Worm (Caenorhabditis elegans) whole organism, L1 larva: ENCODE results near the gene che-7.

ENCODE experiments used
- C16A3.4 ChIP-seq: fragments of 150-350 bp; optimal IDR thresholded peaks from 2 replicates; lab custom pipeline; 2014; ENCODE audit warnings: missing biosample characterization, missing genetic modification characterization
- F16B12.6 ChIP-seq: fragments of 150-350 bp; optimal IDR thresholded peaks from 2 replicates; lab custom pipeline; 2014; ENCODE audit warnings: missing biosample characterization, missing genetic modification characterization
- Y116A8C.19 ChIP-seq: sonication (generic microtip); optimal IDR thresholded peaks from 2 replicates; lab custom pipeline; 2016; ENCODE audit warnings: missing compliant biosample characterization, missing genetic modification characterization, borderline replicate concordance
- aha-1 ChIP-seq: fragments of 150-350 bp; optimal IDR thresholded peaks from 2 replicates; lab custom pipeline; 2014; ENCODE audit warnings: missing biosample characterization, missing genetic modification characterization
- aly-2 ChIP-seq: fragments of 150-350 bp; optimal IDR thresholded peaks from 2 replicates; lab custom pipeline; 2014; ENCODE audit warnings: missing biosample characterization, missing genetic modification characterization
- ama-1 ChIP-seq: fragments of 150-350 bp; optimal IDR thresholded peaks from 2 replicates; lab custom pipeline; 2014
- blmp-1 ChIP-seq: fragments of 150-350 bp; optimal IDR thresholded peaks from 2 replicates; lab custom pipeline; 2014; ENCODE audit warnings: missing biosample characterization, missing genetic modification characterization
- ceh-63 ChIP-seq: fragments of 200-800 bp; sonication (Bioruptor generic); optimal IDR thresholded peaks from 2 replicates; lab custom pipeline; 2018; ENCODE audit warnings: mild to moderate bottlenecking, missing genetic modification characterization, missing compliant biosample characterization
- ceh-82 ChIP-seq, 3 experiments: fragments of 150-350 bp in 1 of 3; sonication (generic microtip) in 2 of 3; optimal IDR thresholded peaks; 2 replicates each; lab custom pipeline; 2014 to 2017; ENCODE audit warnings: missing biosample characterization in 3 of 3, missing genetic modification characterization in 3 of 3
- ceh-88 ChIP-seq: fragments of 200-800 bp; sonication (Bioruptor generic); IDR thresholded peaks from 2 replicates; pipeline ENCODE4 v1.3.6; 2022; ENCODE audit warnings: missing genetic modification characterization, missing compliant biosample characterization
- ceh-90 ChIP-seq: sonication (generic microtip); optimal IDR thresholded peaks from 2 replicates; lab custom pipeline; 2016; ENCODE audit warnings: missing genetic modification characterization, missing compliant biosample characterization
- dpl-1 ChIP-seq, 3 experiments: fragments of 150-350 bp in 2 of 3; sonication (generic microtip) in 1 of 3; optimal IDR thresholded peaks; 2 replicates each; lab custom pipeline; 2014 to 2017; ENCODE audit warnings: missing biosample characterization in 3 of 3, missing genetic modification characterization in 3 of 3, missing genetic modification reagents in 3 of 3
- dsc-1 ChIP-seq: sonication (generic microtip); optimal IDR thresholded peaks from 2 replicates; lab custom pipeline; 2016; ENCODE audit warnings: mild to moderate bottlenecking, missing genetic modification characterization, missing compliant biosample characterization
- efl-3 ChIP-seq: fragments of 200-800 bp; sonication (Bioruptor generic); optimal IDR thresholded peaks from 2 replicates; lab custom pipeline; 2018; ENCODE audit warnings: mild to moderate bottlenecking, missing genetic modification characterization, missing compliant biosample characterization
- egl-27 ChIP-seq, 2 experiments: fragments of 150-350 bp in 1 of 2; sonication (generic microtip); optimal IDR thresholded peaks; 3 replicates each; lab custom pipeline; 2017 to 2018; ENCODE audit warnings: missing biosample characterization in 2 of 2, missing genetic modification characterization in 2 of 2, missing genetic modification reagents in 2 of 2
- elt-2 ChIP-seq: sonication (generic microtip); optimal IDR thresholded peaks from 2 replicates; lab custom pipeline; 2016; ENCODE audit warnings: missing genetic modification characterization, mild to moderate bottlenecking, inconsistent platforms, missing compliant biosample characterization, missing genetic modification reagents
- fkh-8 ChIP-seq: sonication (generic microtip); optimal IDR thresholded peaks from 2 replicates; lab custom pipeline; 2016; ENCODE audit warnings: mild to moderate bottlenecking, missing genetic modification characterization, missing compliant biosample characterization
- fos-1 ChIP-seq: fragments of 150-350 bp; optimal IDR thresholded peaks from 2 replicates; lab custom pipeline; 2014; ENCODE audit warnings: missing biosample characterization, missing genetic modification characterization
- hlh-17 ChIP-seq: fragments of 200-800 bp; sonication (Bioruptor generic); optimal IDR thresholded peaks from 2 replicates; lab custom pipeline; 2018; ENCODE audit warnings: missing genetic modification characterization, mild to moderate bottlenecking, missing compliant biosample characterization, moderate library complexity, borderline replicate concordance
- irx-1 ChIP-seq: sonication (generic microtip); optimal IDR thresholded peaks from 2 replicates; lab custom pipeline; 2016; ENCODE audit warnings: missing genetic modification characterization, missing compliant biosample characterization
- jun-1 ChIP-seq: fragments of 150-350 bp; optimal IDR thresholded peaks from 2 replicates; lab custom pipeline; 2014; ENCODE audit warnings: missing biosample characterization, missing genetic modification reagents, missing genetic modification characterization
- lin-14 ChIP-seq: fragments of 200-800 bp; sonication (Bioruptor generic); optimal IDR thresholded peaks from 2 replicates; lab custom pipeline; 2018; ENCODE audit warnings: mild to moderate bottlenecking, missing genetic modification characterization, moderate library complexity, missing compliant biosample characterization
- lin-39 ChIP-seq: fragments of 150-350 bp; optimal IDR thresholded peaks from 2 replicates; lab custom pipeline; 2014; ENCODE audit warnings: missing biosample characterization, missing genetic modification reagents, missing genetic modification characterization
- lir-3 ChIP-seq: sonication (generic microtip); optimal IDR thresholded peaks from 2 replicates; lab custom pipeline; 2016; ENCODE audit warnings: mild to moderate bottlenecking, missing genetic modification characterization, moderate library complexity, missing compliant biosample characterization; ENCODE audit not compliant: poor library complexity
- mab-9 ChIP-seq: fragments of 200-800 bp; sonication (Bioruptor generic); IDR thresholded peaks from 2 replicates; pipeline ENCODE4 v1.3.6; 2022; ENCODE audit warnings: missing genetic modification reagents, missing genetic modification characterization, missing compliant biosample characterization
- mdl-1 ChIP-seq, 2 experiments: fragments of 150-350 bp; optimal IDR thresholded peaks; 2 replicates each; lab custom pipeline; 2014 to 2017; ENCODE audit warnings: missing biosample characterization in 2 of 2, missing genetic modification characterization in 2 of 2, inconsistent platforms in 1 of 2
- mep-1 ChIP-seq: fragments of 150-350 bp; optimal IDR thresholded peaks from 2 replicates; lab custom pipeline; 2014; ENCODE audit warnings: missing biosample characterization, missing genetic modification characterization
- nhr-11 ChIP-seq: fragments of 150-350 bp; optimal IDR thresholded peaks from 2 replicates; lab custom pipeline; 2014; ENCODE audit warnings: missing biosample characterization, missing genetic modification characterization
- nhr-19 ChIP-seq: fragments of 200-800 bp; sonication (Bioruptor generic); conservative IDR thresholded peaks from 2 replicates; pipeline ENCODE4 v1.3.6; 2022; ENCODE audit warnings: missing genetic modification characterization, missing compliant biosample characterization
- nhr-47 ChIP-seq: sonication (generic microtip); optimal IDR thresholded peaks from 2 replicates; lab custom pipeline; 2016; ENCODE audit warnings: mild to moderate bottlenecking, missing genetic modification characterization, moderate library complexity, missing compliant biosample characterization
- nhr-71 ChIP-seq: sonication (generic microtip); optimal IDR thresholded peaks from 2 replicates; lab custom pipeline; 2016; ENCODE audit warnings: mild to moderate bottlenecking, missing genetic modification characterization, moderate library complexity, missing compliant biosample characterization
- nhr-84 ChIP-seq: sonication (generic microtip); optimal IDR thresholded peaks from 2 replicates; lab custom pipeline; 2017; ENCODE audit warnings: missing biosample characterization, missing genetic modification characterization
- nhr-85 ChIP-seq: sonication (generic microtip); peaks from one replicate; lab custom pipeline; 2016; ENCODE audit warnings: missing genetic modification characterization, inconsistent platforms, missing compliant biosample characterization
- pqm-1 ChIP-seq: sonication (generic microtip); optimal IDR thresholded peaks from 3 replicates; lab custom pipeline; 2017; ENCODE audit warnings: missing biosample characterization, missing genetic modification characterization
- rnt-1 ChIP-seq: sonication (generic microtip); optimal IDR thresholded peaks from 2 replicates; lab custom pipeline; 2016; ENCODE audit warnings: mild to moderate bottlenecking, missing genetic modification characterization, moderate library complexity, missing compliant biosample characterization
- sptf-1 ChIP-seq: fragments of 150-350 bp; optimal IDR thresholded peaks from 2 replicates; lab custom pipeline; 2014; ENCODE audit warnings: missing biosample characterization, missing genetic modification characterization
- sup-37 ChIP-seq: fragments of 200-800 bp; sonication (Bioruptor generic); optimal IDR thresholded peaks from 2 replicates; lab custom pipeline; 2018; ENCODE audit warnings: mild to moderate bottlenecking, missing genetic modification characterization, missing compliant biosample characterization
- unc-130 ChIP-seq: fragments of 150-350 bp; optimal IDR thresholded peaks from 2 replicates; lab custom pipeline; 2017; ENCODE audit warnings: missing biosample characterization, missing genetic modification characterization, inconsistent platforms
- unc-62 ChIP-seq: fragments of 150-350 bp; optimal IDR thresholded peaks from 2 replicates; lab custom pipeline; 2014; ENCODE audit warnings: missing biosample characterization, missing genetic modification reagents, missing genetic modification characterization
- vab-15 ChIP-seq: sonication (generic microtip); optimal IDR thresholded peaks from 2 replicates; lab custom pipeline; 2017; ENCODE audit warnings: missing genotype, mild to moderate bottlenecking, missing genetic modification characterization, missing compliant biosample characterization
- xbp-1 ChIP-seq: sonication (generic microtip); optimal IDR thresholded peaks from 2 replicates; lab custom pipeline; 2016; ENCODE audit warnings: missing genetic modification characterization, missing compliant biosample characterization
- zip-4 ChIP-seq: fragments of 200-800 bp; sonication (Bioruptor generic); optimal IDR thresholded peaks from 2 replicates; lab custom pipeline; 2018; ENCODE audit warnings: mild to moderate bottlenecking, missing genetic modification characterization, moderate library complexity, missing compliant biosample characterization

che-7 gene

ce11 chrV:7946229-7946628 is 22.8 kb downstream of the che-7 start:
- no peak for TF ChIP-seq ama-1 (lab: Kevin White, UChicago)
- peak; percentile 48 for TF ChIP-seq dsc-1 (tag; lab: Kevin White, UChicago)
- TF ChIP-seq fkh-8 (tag; lab: Kevin White, UChicago): peak; percentile 14
- TF ChIP-seq rnt-1 (tag; lab: Kevin White, UChicago): no peak
- TF ChIP-seq Y116A8C.19: no peak

ce11 chrV:7943568-7943967 is 25.4 kb downstream of the che-7 start, which contains the start of gene Y97E10B.1:
Gene Y97E10B.1 (plus strand): TSS chrV:7943868.
- TF ChIP-seq mdl-1 (tag; optimal IDR thresholded peaks at IDR 0.05; lab: Kevin White, UChicago): no peak
- TF ChIP-seq aha-1 (tag; lab: Kevin White, UChicago): no peak
- no peak for TF ChIP-seq nhr-84 (tag; lab: Kevin White, UChicago)
- TF ChIP-seq elt-2 (tag; lab: Kevin White, UChicago): no peak

ce11 chrV:7940299-7940698 is 28.7 kb downstream of the che-7 start, which contains the start of gene srt-53:
Gene srt-53 (minus strand): TSS chrV:7940399.
- TF ChIP-seq lin-39 (tag; lab: Kevin White, UChicago) (no peak), zip-4 (no peak), sup-37 (GFP tag; lab: Kevin White, UChicago) (no peak), irx-1 (tag; lab: Kevin White, UChicago) (no peak), mab-9 (GFP tag; lab: Robert Waterston, UW) (no peak), ceh-88 (GFP tag; lab: Robert Waterston, UW) (no peak), sptf-1 (tag; lab: Kevin White, UChicago) (no peak), jun-1 (no peak), lin-14 (GFP tag; lab: Kevin White, UChicago) (no peak), ceh-82 (tag; optimal IDR thresholded peaks at IDR 0.05; lab: Kevin White, UChicago) (no peak), blmp-1 (no peak)

- TF ChIP-seq ceh-90 (no peak), efl-3 (GFP tag; lab: Kevin White, UChicago) (no peak), nhr-19 (GFP tag; lab: Robert Waterston, UW) (no peak), lir-3 (no peak), mep-1 (no peak), ama-1 (lab: Kevin White, UChicago) (no peak), nhr-85 (tag; lab: Kevin White, UChicago) (no peak), nhr-11 (tag; lab: Kevin White, UChicago) (no peak), unc-62 (GFP tag; lab: Kevin White, UChicago) (no peak), xbp-1 (no peak), aha-1 (tag; lab: Kevin White, UChicago) (no peak), vab-15 (tag; lab: Kevin White, UChicago) (no peak), F16B12.6 (tag; lab: Kevin White, UChicago) (no peak), ceh-63 (GFP tag; lab: Kevin White, UChicago) (no peak), nhr-47 (no peak), ceh-88 (GFP tag; lab: Robert Waterston, UW) (no peak), dsc-1 (tag; lab: Kevin White, UChicago) (no peak), nhr-71 (no peak), fos-1 (tag; lab: Kevin White, UChicago) (no peak)
- TF ChIP-seq, all 84 proteins: peak for 0
These were observed 31.9 kb downstream of the che-7 start, which contains the start of gene srsx-3 for ce11 chrV:7937152-7937551. Gene srsx-3 (minus strand): TSS chrV:7937252.

- TF ChIP-seq hlh-17 (no peak), ama-1 (lab: Kevin White, UChicago) (no peak), aha-1 (tag; lab: Kevin White, UChicago) (no peak), nhr-71 (no peak), unc-130 (tag; lab: Kevin White, UChicago) (no peak), unc-62 (GFP tag; lab: Kevin White, UChicago) (no peak), ceh-90 (no peak), egl-27 (tag; optimal IDR thresholded peaks at IDR 0.05; lab: Kevin White, UChicago) (no peak), nhr-19 (GFP tag; lab: Robert Waterston, UW) (no peak), pqm-1 (no peak), ceh-82 (tag; optimal IDR thresholded peaks at IDR 0.05; lab: Kevin White, UChicago) (no peak), dpl-1 (GFP tag; optimal IDR thresholded peaks at IDR 0.05; lab: Kevin White, UChicago) (no peak), C16A3.4 (tag; lab: Kevin White, UChicago) (no peak), aly-2 (tag; lab: Kevin White, UChicago) (no peak), mdl-1 (tag; optimal IDR thresholded peaks at IDR 0.05; lab: Kevin White, UChicago) (no peak)
These were observed 36.0 kb downstream of the che-7 start, which contains the start of gene ncx-10 for ce11 chrV:7932998-7933397. Gene ncx-10 (minus strand): TSS chrV:7933098.
